Worm (Caenorhabditis elegans): ENCODE data around the gene col-87.

Gene col-87

ce11 chrII:14096814-14097213, 2.3 kb upstream of the col-87 start (continued):
- no peak for TF ChIP-seq die-1 (tag; optimal IDR thresholded peaks at IDR 0.05)
- TF ChIP-seq egrh-3 (GFP tag; IDR thresholded peaks at IDR 0.05): peak; percentile 35; the same call in 1 of the 2 replicates
- no peak for TF ChIP-seq bed-2 (GFP tag; IDR thresholded peaks at IDR 0.05)
- TF ChIP-seq gei-17 (GFP tag; optimal IDR thresholded peaks at IDR 0.05): no peak

ce11 chrII:14095875-14096274, 1.4 kb upstream of the col-87 start:
- TF ChIP-seq egrh-3 (GFP tag; IDR thresholded peaks at IDR 0.05): peak; percentile 44; the same call in 1 of the 2 replicates
- TF ChIP-seq zfh-2 (GFP tag; conservative IDR thresholded peaks at IDR 0.05): peak; percentile 69
- no peak for TF ChIP-seq tlf-1 (GFP tag; optimal IDR thresholded peaks at IDR 0.05)

- TF ChIP-seq ztf-25 (GFP tag; IDR thresholded peaks at IDR 0.05) (no peak), zfh-2 (GFP tag; conservative IDR thresholded peaks at IDR 0.05) (peak; percentile 87), egrh-3 (GFP tag; IDR thresholded peaks at IDR 0.05) (peak; percentile 89), F39B2.1 (GFP tag; IDR thresholded peaks at IDR 0.05) (no peak), F37B4.10 (GFP tag; IDR thresholded peaks at IDR 0.05) (0 out of 2 replicates have a peak, but pooled peaks have one; percentile 39), ztf-18 (tag; optimal IDR thresholded peaks at IDR 0.05) (no peak)
Measured at ce11 chrII:14091182-14091581, 3.3 kb downstream of the col-87 start.

ce11 chrII:14089796-14090372, 4.6 kb downstream of the col-87 start:
- TF ChIP-seq ztf-28 (GFP tag; IDR thresholded peaks at IDR 0.05) (no peak), lin-40 (tag; optimal IDR thresholded peaks at IDR 0.05) (no peak), mcd-1 (GFP tag; IDR thresholded peaks at IDR 0.05) (0 out of 2 replicates have a peak, but pooled peaks have one; percentile 11), madf-6 (GFP tag; IDR thresholded peaks at IDR 0.05) (no peak), egrh-3 (GFP tag; IDR thresholded peaks at IDR 0.05) (peak; percentile 40; the same call in 1 of the 2 replicates), egl-18 (GFP tag; IDR thresholded peaks at IDR 0.05) (no peak), nfyb-1 (GFP tag; IDR thresholded peaks at IDR 0.05) (peak; percentile 94), zfh-2 (GFP tag; conservative IDR thresholded peaks at IDR 0.05) (peak; percentile 66), nfya-2 (GFP tag; IDR thresholded peaks at IDR 0.05) (peak; percentile 62; the same call in 1 of the 2 replicates), him-1 (tag; optimal IDR thresholded peaks at IDR 0.05) (peak; percentile 15), ztf-3 (GFP tag; optimal IDR thresholded peaks at IDR 0.05) (no peak), bed-1 (GFP tag; IDR thresholded peaks at IDR 0.05) (no peak)

ce11 chrII:14086931-14087330, 7.6 kb downstream of the col-87 start:
- no peak for TF ChIP-seq ceh-100 (GFP tag; IDR thresholded peaks at IDR 0.05)
- no peak for TF ChIP-seq egl-18 (GFP tag; IDR thresholded peaks at IDR 0.05)
- TF ChIP-seq zfh-2 (GFP tag; conservative IDR thresholded peaks at IDR 0.05): peak; percentile 87
- no peak for TF ChIP-seq dox-1 (GFP tag; IDR thresholded peaks at IDR 0.05)
- no peak for TF ChIP-seq F39B2.1 (GFP tag; IDR thresholded peaks at IDR 0.05)
- TF ChIP-seq ceh-27 (GFP tag; optimal IDR thresholded peaks at IDR 0.05): no peak
- no peak for TF ChIP-seq lin-35 (GFP tag; optimal IDR thresholded peaks at IDR 0.05)
- TF ChIP-seq rpc-1 (optimal IDR thresholded peaks at IDR 0.05): no peak
- TF ChIP-seq rpc-1 (tag; optimal IDR thresholded peaks at IDR 0.05): no peak
- TF ChIP-seq mcd-1 (GFP tag; IDR thresholded peaks at IDR 0.05): 0 out of 2 replicates have a peak, but pooled peaks have one; percentile 7
- TF ChIP-seq aptf-3 (GFP tag; IDR thresholded peaks at IDR 0.05): no peak
- no peak for TF ChIP-seq madf-10 (tag; optimal IDR thresholded peaks at IDR 0.05)
- TF ChIP-seq ceh-79 (tag; optimal IDR thresholded peaks at IDR 0.05): no peak
- no peak for TF ChIP-seq lin-40 (tag; optimal IDR thresholded peaks at IDR 0.05)
- TF ChIP-seq attf-3 (GFP tag; conservative IDR thresholded peaks at IDR 0.05): no peak
- no peak for TF ChIP-seq F52B5.7 (tag; optimal IDR thresholded peaks at IDR 0.05)
- TF ChIP-seq unc-62 (GFP tag; optimal IDR thresholded peaks at IDR 0.05): no peak
- peak; percentile 93 for TF ChIP-seq egrh-3 (GFP tag; IDR thresholded peaks at IDR 0.05)
- no peak for TF ChIP-seq nfya-1 (tag; optimal IDR thresholded peaks at IDR 0.05; ENCODE audit: borderline replicate concordance, insufficient read depth)
